Fruit fly (Drosophila melanogaster): Measurements from ENCODE around the gene CG15385.

The CG15385 gene

DNA sequence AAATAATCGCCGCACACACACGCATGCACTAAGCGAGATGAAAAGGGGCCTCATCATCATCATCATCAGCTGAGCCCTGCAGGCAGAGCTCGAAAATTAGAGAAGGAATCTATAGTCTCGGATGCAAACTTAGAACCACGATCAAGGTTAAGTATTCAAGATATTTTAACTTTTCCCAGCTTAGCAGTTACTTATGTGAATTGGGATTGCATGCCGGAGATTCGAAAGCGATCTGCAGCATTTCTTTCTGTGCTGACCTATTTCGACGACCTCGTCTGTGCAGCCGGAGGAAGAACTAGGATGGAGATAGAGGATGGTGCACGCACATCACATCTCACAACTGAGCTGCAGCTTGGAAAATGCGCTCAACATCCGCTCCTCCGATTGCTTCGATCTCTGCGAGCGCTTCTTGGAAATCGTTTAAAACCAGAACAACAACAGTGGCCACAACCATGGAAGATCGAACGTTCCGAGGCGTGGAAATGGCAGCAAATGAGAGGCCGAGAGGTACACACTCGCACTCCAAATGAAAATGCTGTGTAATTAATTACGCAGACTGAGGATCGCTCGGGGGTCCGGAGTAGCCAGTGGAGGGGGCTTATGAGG is 29.5 kb downstream of the CG15385 start (continued):
- TF ChIP-seq CG4820 (GFP tag; optimal IDR thresholded peaks at IDR 0.05): peak; percentile 64
- no peak for TF ChIP-seq CG9797 (GFP tag; optimal IDR thresholded peaks at IDR 0.05)
- TF ChIP-seq CG1603 (tag; optimal IDR thresholded peaks at IDR 0.05): peak; percentile 92
- no peak for TF ChIP-seq Meics (GFP tag; optimal IDR thresholded peaks at IDR 0.05)
- peak; percentile 60 for TF ChIP-seq CG14667 (GFP tag; IDR thresholded peaks at IDR 0.05)
- peak; percentile 35 for TF ChIP-seq Lhr (GFP tag; optimal IDR thresholded peaks at IDR 0.05)
- TF ChIP-seq ac (GFP tag; optimal IDR thresholded peaks at IDR 0.05): peak; percentile 92
- peak; percentile 97 for TF ChIP-seq dmrt11E (tag; optimal IDR thresholded peaks at IDR 0.05)
- peak; percentile 23 for TF ChIP-seq TFAM (GFP tag; optimal IDR thresholded peaks at IDR 0.05)
- peak; percentile 52; the same call in 1 of the 2 replicates for TF ChIP-seq Rx (GFP tag; IDR thresholded peaks at IDR 0.05)
- no peak for TF ChIP-seq sr (GFP tag; IDR thresholded peaks at IDR 0.05)
- peak; percentile 56 for TF ChIP-seq Atf-2 (GFP tag; optimal IDR thresholded peaks at IDR 0.05)
- TF ChIP-seq kah (GFP tag; optimal IDR thresholded peaks at IDR 0.05): no peak
- TF ChIP-seq CG12236 (GFP tag; optimal IDR thresholded peaks at IDR 0.05): peak; percentile 63
- peak; percentile 70 for TF ChIP-seq D19A (tag; optimal IDR thresholded peaks at IDR 0.05)
- TF ChIP-seq CG32767 (GFP tag; IDR thresholded peaks at IDR 0.05): peak; percentile 57; the same call in 1 of the 2 replicates
- peak; percentile 83 for TF ChIP-seq ci (GFP tag; IDR thresholded peaks at IDR 0.05)
- TF ChIP-seq sna (GFP tag; IDR thresholded peaks at IDR 0.05; ENCODE audit: partially characterized antibody): no peak
- peak; percentile 61 for TF ChIP-seq Ssrp (tag; optimal IDR thresholded peaks at IDR 0.05)
- TF ChIP-seq NfI (GFP tag; optimal IDR thresholded peaks at IDR 0.05): no peak
- TF ChIP-seq fd102C (GFP tag; optimal IDR thresholded peaks at IDR 0.05): peak; percentile 82
- TF ChIP-seq GATAe (GFP tag; conservative IDR thresholded peaks at IDR 0.05): no peak
- no peak for TF ChIP-seq CG15479 (GFP tag; optimal IDR thresholded peaks at IDR 0.05)
- no peak for TF ChIP-seq CG7928 (GFP tag; optimal IDR thresholded peaks at IDR 0.05)
- TF ChIP-seq Elba2 (GFP tag; optimal IDR thresholded peaks at IDR 0.05): peak; percentile 56
- peak; percentile 67 for TF ChIP-seq nmo (GFP tag; optimal IDR thresholded peaks at IDR 0.05)
- no peak for TF ChIP-seq jigr1 (GFP tag; IDR thresholded peaks at IDR 0.05)
- no peak for TF ChIP-seq Taf1 (GFP tag; IDR thresholded peaks at IDR 0.05)
- no peak for TF ChIP-seq tna (GFP tag; IDR thresholded peaks at IDR 0.05; ENCODE audit: partially characterized antibody)
- peak; percentile 77 for TF ChIP-seq Spps (tag; optimal IDR thresholded peaks at IDR 0.05)
- TF ChIP-seq CG2875 (GFP tag; optimal IDR thresholded peaks at IDR 0.05): peak; percentile 61
- TF ChIP-seq CG10959 (GFP tag; IDR thresholded peaks at IDR 0.05): peak; percentile 95
- TF ChIP-seq CG8924 (tag; optimal IDR thresholded peaks at IDR 0.05): peak; percentile 75
- peak; percentile 18 for TF ChIP-seq CG3407 (GFP tag; optimal IDR thresholded peaks at IDR 0.05)
- peak; percentile 8 for TF ChIP-seq CG10565 (GFP tag; optimal IDR thresholded peaks at IDR 0.05)
- no peak for TF ChIP-seq eyg (GFP tag; optimal IDR thresholded peaks at IDR 0.05)
- peak; percentile 54 for TF ChIP-seq CG8388 (GFP tag; optimal IDR thresholded peaks at IDR 0.05)
- peak; percentile 62 for TF ChIP-seq NC2α (GFP tag; optimal IDR thresholded peaks at IDR 0.05)
- TF ChIP-seq chinmo (GFP tag; IDR thresholded peaks at IDR 0.05; ENCODE audit: partially characterized antibody): no peak
- peak; percentile 38 for TF ChIP-seq Max (GFP tag; optimal IDR thresholded peaks at IDR 0.05)
- TF ChIP-seq CG14014 (GFP tag; IDR thresholded peaks at IDR 0.05): no peak
- 0 out of 2 replicates have a peak, but pooled peaks have one; percentile 34 for TF ChIP-seq CG6272 (GFP tag; IDR thresholded peaks at IDR 0.05)
- peak; percentile 49; the same call in 1 of the 2 replicates for TF ChIP-seq CG32772 (GFP tag; IDR thresholded peaks at IDR 0.05)
- peak; percentile 83 for TF ChIP-seq CG10267 (tag; optimal IDR thresholded peaks at IDR 0.05)
- peak; percentile 93 for TF ChIP-seq Xrp1 (GFP tag; IDR thresholded peaks at IDR 0.05)
- no peak for TF ChIP-seq Fer2 (tag; optimal IDR thresholded peaks at IDR 0.05)
- TF ChIP-seq CG4404 (GFP tag; IDR thresholded peaks at IDR 0.05): peak; percentile 92
- TF ChIP-seq CG10147 (GFP tag; optimal IDR thresholded peaks at IDR 0.05): no peak
- TF ChIP-seq ranshi (GFP tag; IDR thresholded peaks at IDR 0.05): peak; percentile 71; the same call in 1 of the 2 replicates
- no peak for TF ChIP-seq CG12104 (GFP tag; optimal IDR thresholded peaks at IDR 0.05)
